Fruit fly (Drosophila melanogaster) whole organism, adult: ENCODE results near the gene CG8668.

Source experiments
- CG11617 ChIP-seq: fragments of 200-800 bp; sonication (Bioruptor generic); optimal IDR thresholded peaks from 2 replicates; lab custom pipeline; 2017; ENCODE audit warnings: mild to moderate bottlenecking, missing biosample characterization, missing genetic modification reagents, missing genetic modification characterization
- CG12768 ChIP-seq: fragments of 200-800 bp; sonication (Bioruptor generic); optimal IDR thresholded peaks from 2 replicates; lab custom pipeline; 2017; ENCODE audit warnings: missing biosample characterization, missing genetic modification characterization, mild to moderate bottlenecking, moderate library complexity, missing genetic modification reagents
- CG14711 ChIP-seq: fragments of 200-800 bp; sonication (Bioruptor generic); optimal IDR thresholded peaks from 2 replicates; lab custom pipeline; 2018; ENCODE audit warnings: missing biosample characterization, mild to moderate bottlenecking, missing genetic modification characterization, moderate library complexity
- CG7101 ChIP-seq: fragments of 200-800 bp; sonication (Bioruptor generic); optimal IDR thresholded peaks from 2 replicates; lab custom pipeline; 2018; ENCODE audit warnings: missing biosample characterization, mild to moderate bottlenecking, missing genetic modification characterization, moderate library complexity
- Clk ChIP-seq: fragments of 200-800 bp; sonication (Bioruptor generic); optimal IDR thresholded peaks from 2 replicates; lab custom pipeline; 2017; ENCODE audit warnings: missing biosample characterization, missing genetic modification characterization
- bab1 ChIP-seq: fragments of 200-800 bp; sonication (Bioruptor generic); optimal IDR thresholded peaks from 3 replicates; lab custom pipeline; 2019; ENCODE audit warnings: missing biosample characterization, mild to moderate bottlenecking, missing genetic modification characterization, moderate library complexity
- cic ChIP-seq: fragments of 200-800 bp; sonication (Bioruptor generic); optimal IDR thresholded peaks from 2 replicates; lab custom pipeline; 2017; ENCODE audit warnings: missing biosample characterization, mild to moderate bottlenecking, missing genetic modification characterization, moderate library complexity
- kay ChIP-seq: fragments of 200-800 bp; sonication (Bioruptor generic); peaks from one replicate; lab custom pipeline; 2016; ENCODE audit warnings: missing biosample characterization, missing genetic modification characterization, borderline replicate concordance
- tj ChIP-seq: fragments of 200-800 bp; sonication (Bioruptor generic); optimal IDR thresholded peaks from 3 replicates; lab custom pipeline; 2017; ENCODE audit warnings: missing biosample characterization, mild to moderate bottlenecking, missing genetic modification characterization, moderate library complexity

dm6 chr2L:8129996-8130641 is 3.3 kb downstream of the CG8668 start:
- TF ChIP-seq CG14711 (tag; lab: Kevin White, UChicago) (no peak), cic (GFP tag; lab: Kevin White, UChicago) (no peak), CG11617 (GFP tag; lab: Kevin White, UChicago) (no peak), tj (GFP tag; lab: Kevin White, UChicago) (no peak), CG7101 (no peak), CG12768 (GFP tag; lab: Kevin White, UChicago) (no peak), bab1 (GFP tag; lab: Kevin White, UChicago) (no peak), Clk (GFP tag; lab: Kevin White, UChicago) (no peak), kay (GFP tag; lab: Kevin White, UChicago) (no peak)
